Worm (Caenorhabditis elegans) whole organism, mixed stage, embryonic: ENCODE measurements around the gene lad-2.

ENCODE experiments used
- blmp-1 ChIP-seq: fragments of 150-350 bp; optimal IDR thresholded peaks from 2 replicates; lab custom pipeline; 2014; ENCODE audit warnings: missing biosample characterization, missing genetic modification characterization
- ces-1 ChIP-seq: fragments of 150-350 bp; optimal IDR thresholded peaks from 2 replicates; lab custom pipeline; 2014; ENCODE audit warnings: missing biosample characterization, missing genetic modification reagents, missing genetic modification characterization
- drap-1 ChIP-seq: fragments of 200-800 bp; sonication (Bioruptor generic); optimal IDR thresholded peaks from 3 replicates; lab custom pipeline; 2018; ENCODE audit warnings: mild to moderate bottlenecking, missing genetic modification characterization, missing compliant biosample characterization
- hlh-1 ChIP-seq: fragments of 150-350 bp; optimal IDR thresholded peaks from 2 replicates; lab custom pipeline; 2014; ENCODE audit warnings: missing biosample characterization, missing genetic modification reagents, missing genetic modification characterization
- lin-32 ChIP-seq: fragments of 200-800 bp; sonication (Bioruptor generic); optimal IDR thresholded peaks from 2 replicates; lab custom pipeline; 2018; ENCODE audit warnings: mild to moderate bottlenecking, missing genetic modification characterization, missing compliant biosample characterization
- mep-1 ChIP-seq: fragments of 150-350 bp; optimal IDR thresholded peaks from 2 replicates; lab custom pipeline; 2017; ENCODE audit warnings: missing biosample characterization, missing genetic modification reagents, missing genetic modification characterization, inconsistent platforms
- nhr-12 ChIP-seq: fragments of 150-350 bp; optimal IDR thresholded peaks from 2 replicates; lab custom pipeline; 2014; ENCODE audit warnings: missing biosample characterization, missing genetic modification characterization
- nhr-237 ChIP-seq: fragments of 150-350 bp; optimal IDR thresholded peaks from 2 replicates; lab custom pipeline; 2014; ENCODE audit warnings: missing biosample characterization, missing genetic modification characterization
- nhr-28 ChIP-seq: fragments of 150-350 bp; optimal IDR thresholded peaks from 2 replicates; lab custom pipeline; 2014; ENCODE audit warnings: missing biosample characterization, missing genetic modification characterization
- nhr-76 ChIP-seq: sonication (generic microtip); optimal IDR thresholded peaks from 2 replicates; lab custom pipeline; 2017; ENCODE audit warnings: missing biosample characterization, missing genetic modification characterization
- pha-4 ChIP-seq: fragments of 150-350 bp; optimal IDR thresholded peaks from 2 replicates; lab custom pipeline; 2018; ENCODE audit warnings: missing biosample characterization, missing genetic modification reagents, missing genetic modification characterization
- zip-8 ChIP-seq: fragments of 150-350 bp; optimal IDR thresholded peaks from 2 replicates; lab custom pipeline; 2014; ENCODE audit warnings: missing biosample characterization, missing genetic modification characterization

- TF ChIP-seq nhr-28 (tag; lab: Kevin White, UChicago) (no peak), mep-1 (tag; lab: Kevin White, UChicago) (no peak), drap-1 (no peak), ces-1 (GFP tag; lab: Kevin White, UChicago) (no peak), nhr-237 (tag; lab: Kevin White, UChicago) (no peak), hlh-1 (no peak), nhr-76 (tag; lab: Kevin White, UChicago) (no peak), zip-8 (tag; lab: Kevin White, UChicago) (no peak), pha-4 (tag; lab: Kevin White, UChicago) (no peak), lin-32 (GFP tag; lab: Kevin White, UChicago) (no peak), nhr-12 (no peak), blmp-1 (no peak)
Observed at ce11 chrIV:2931228-2931627, 47.1 kb downstream of the lad-2 start, which contains the start of gene samt-1.
